Worm (Caenorhabditis elegans) whole organism, L1 larva: ENCODE measurements around the gene cyb-2.1.

Source experiments
- C16A3.4 ChIP-seq: fragments of 150-350 bp; optimal IDR thresholded peaks from 2 replicates; lab custom pipeline; 2014; ENCODE audit warnings: missing biosample characterization, missing genetic modification characterization
- F16B12.6 ChIP-seq: fragments of 150-350 bp; optimal IDR thresholded peaks from 2 replicates; lab custom pipeline; 2014; ENCODE audit warnings: missing biosample characterization, missing genetic modification characterization
- aha-1 ChIP-seq: fragments of 150-350 bp; optimal IDR thresholded peaks from 2 replicates; lab custom pipeline; 2014; ENCODE audit warnings: missing biosample characterization, missing genetic modification characterization
- aly-2 ChIP-seq: fragments of 150-350 bp; optimal IDR thresholded peaks from 2 replicates; lab custom pipeline; 2014; ENCODE audit warnings: missing biosample characterization, missing genetic modification characterization
- blmp-1 ChIP-seq: fragments of 150-350 bp; optimal IDR thresholded peaks from 2 replicates; lab custom pipeline; 2014; ENCODE audit warnings: missing biosample characterization, missing genetic modification characterization
- ceh-8 ChIP-seq: fragments of 200-800 bp; sonication (Bioruptor generic); optimal IDR thresholded peaks from 2 replicates; lab custom pipeline; 2018; ENCODE audit warnings: mild to moderate bottlenecking, missing genetic modification characterization, moderate library complexity, missing compliant biosample characterization
- ceh-82 ChIP-seq, 3 experiments: fragments of 150-350 bp in 1 of 3; sonication (generic microtip) in 2 of 3; optimal IDR thresholded peaks; 2 replicates each; lab custom pipeline; 2014 to 2017; ENCODE audit warnings: missing biosample characterization in 3 of 3, missing genetic modification characterization in 3 of 3
- ceh-88 ChIP-seq: fragments of 200-800 bp; sonication (Bioruptor generic); IDR thresholded peaks from 2 replicates; pipeline ENCODE4 v1.3.6; 2022; ENCODE audit warnings: missing genetic modification characterization, missing compliant biosample characterization
- ceh-90 ChIP-seq: sonication (generic microtip); optimal IDR thresholded peaks from 2 replicates; lab custom pipeline; 2016; ENCODE audit warnings: missing genetic modification characterization, missing compliant biosample characterization
- efl-3 ChIP-seq: fragments of 200-800 bp; sonication (Bioruptor generic); optimal IDR thresholded peaks from 2 replicates; lab custom pipeline; 2018; ENCODE audit warnings: mild to moderate bottlenecking, missing genetic modification characterization, missing compliant biosample characterization
- fkh-4 ChIP-seq: sonication (generic microtip); optimal IDR thresholded peaks from 2 replicates; lab custom pipeline; 2016; ENCODE audit warnings: missing compliant biosample characterization, missing genetic modification characterization, borderline replicate concordance
- fkh-8 ChIP-seq: sonication (generic microtip); optimal IDR thresholded peaks from 2 replicates; lab custom pipeline; 2016; ENCODE audit warnings: mild to moderate bottlenecking, missing genetic modification characterization, missing compliant biosample characterization
- hlh-4 ChIP-seq: sonication (generic microtip); optimal IDR thresholded peaks from 2 replicates; lab custom pipeline; 2016; ENCODE audit warnings: mild to moderate bottlenecking, missing genetic modification characterization, missing compliant biosample characterization
- hpl-2 ChIP-seq: fragments of 150-350 bp; optimal IDR thresholded peaks from 2 replicates; lab custom pipeline; 2014; ENCODE audit warnings: missing biosample characterization, missing genetic modification reagents, missing genetic modification characterization
- isw-1 ChIP-seq: fragments of 200-800 bp; sonication (Bioruptor generic); IDR thresholded peaks from 2 replicates; pipeline ENCODE4 v1.3.6; 2022; ENCODE audit warnings: missing genetic modification characterization, missing compliant biosample characterization
- lin-13 ChIP-seq: fragments of 150-350 bp; optimal IDR thresholded peaks from 2 replicates; lab custom pipeline; 2014; ENCODE audit warnings: missing biosample characterization, missing genetic modification reagents, missing genetic modification characterization
- lin-14 ChIP-seq: fragments of 200-800 bp; sonication (Bioruptor generic); optimal IDR thresholded peaks from 2 replicates; lab custom pipeline; 2018; ENCODE audit warnings: mild to moderate bottlenecking, missing genetic modification characterization, moderate library complexity, missing compliant biosample characterization
- lin-15B ChIP-seq: fragments of 150-350 bp; sonication (generic microtip); optimal IDR thresholded peaks from 3 replicates; lab custom pipeline; 2014; ENCODE audit warnings: missing biosample characterization, missing genetic modification characterization
- lin-35 ChIP-seq, 2 experiments: fragments of 150-350 bp; optimal IDR thresholded peaks; 2 replicates each; lab custom pipeline; 2014; ENCODE audit warnings: missing biosample characterization in 2 of 2, missing genetic modification characterization in 2 of 2, missing genetic modification reagents in 2 of 2
- lir-3 ChIP-seq: sonication (generic microtip); optimal IDR thresholded peaks from 2 replicates; lab custom pipeline; 2016; ENCODE audit warnings: mild to moderate bottlenecking, missing genetic modification characterization, moderate library complexity, missing compliant biosample characterization; ENCODE audit not compliant: poor library complexity
- mab-9 ChIP-seq: fragments of 200-800 bp; sonication (Bioruptor generic); IDR thresholded peaks from 2 replicates; pipeline ENCODE4 v1.3.6; 2022; ENCODE audit warnings: missing genetic modification reagents, missing genetic modification characterization, missing compliant biosample characterization
- mdl-1 ChIP-seq, 2 experiments: fragments of 150-350 bp; optimal IDR thresholded peaks; 2 replicates each; lab custom pipeline; 2014 to 2017; ENCODE audit warnings: missing biosample characterization in 2 of 2, missing genetic modification characterization in 2 of 2, inconsistent platforms in 1 of 2
- nhr-11 ChIP-seq: fragments of 150-350 bp; optimal IDR thresholded peaks from 2 replicates; lab custom pipeline; 2014; ENCODE audit warnings: missing biosample characterization, missing genetic modification characterization
- nhr-12 ChIP-seq: sonication (generic microtip); optimal IDR thresholded peaks from 2 replicates; lab custom pipeline; 2017; ENCODE audit warnings: missing biosample characterization, missing genetic modification characterization
- nhr-20 ChIP-seq: sonication (generic microtip); optimal IDR thresholded peaks from 2 replicates; lab custom pipeline; 2016; ENCODE audit warnings: mild to moderate bottlenecking, missing genetic modification characterization, missing compliant biosample characterization
- nhr-237 ChIP-seq: fragments of 150-350 bp; optimal IDR thresholded peaks from 2 replicates; lab custom pipeline; 2014; ENCODE audit warnings: missing biosample characterization, missing genetic modification characterization
- nhr-28 ChIP-seq: fragments of 150-350 bp; optimal IDR thresholded peaks from 2 replicates; lab custom pipeline; 2014; ENCODE audit warnings: missing biosample characterization, missing genetic modification characterization
- nhr-71 ChIP-seq: sonication (generic microtip); optimal IDR thresholded peaks from 2 replicates; lab custom pipeline; 2016; ENCODE audit warnings: mild to moderate bottlenecking, missing genetic modification characterization, moderate library complexity, missing compliant biosample characterization
- nhr-76 ChIP-seq: sonication (generic microtip); optimal IDR thresholded peaks from 2 replicates; lab custom pipeline; 2017; ENCODE audit warnings: missing biosample characterization, missing genetic modification characterization
- nhr-90 ChIP-seq: sonication (generic microtip); optimal IDR thresholded peaks from 2 replicates; lab custom pipeline; 2016; ENCODE audit warnings: mild to moderate bottlenecking, missing genetic modification characterization, missing compliant biosample characterization; ENCODE audit not compliant: poor library complexity
- pag-3 ChIP-seq: sonication (generic microtip); optimal IDR thresholded peaks from 2 replicates; lab custom pipeline; 2017; ENCODE audit warnings: missing genetic modification characterization, mild to moderate bottlenecking, missing compliant biosample characterization, antibody characterized with exemption, borderline replicate concordance; ENCODE audit not compliant: insufficient read depth
- pax-3 ChIP-seq: fragments of 200-800 bp; sonication (Bioruptor generic); optimal IDR thresholded peaks from 2 replicates; lab custom pipeline; 2018; ENCODE audit warnings: mild to moderate bottlenecking, missing genetic modification characterization, moderate library complexity, missing compliant biosample characterization
- pqm-1 ChIP-seq: sonication (generic microtip); optimal IDR thresholded peaks from 3 replicates; lab custom pipeline; 2017; ENCODE audit warnings: missing biosample characterization, missing genetic modification characterization
- rnt-1 ChIP-seq: sonication (generic microtip); optimal IDR thresholded peaks from 2 replicates; lab custom pipeline; 2016; ENCODE audit warnings: mild to moderate bottlenecking, missing genetic modification characterization, moderate library complexity, missing compliant biosample characterization
- snpc-4 ChIP-seq: fragments of 150-350 bp; optimal IDR thresholded peaks from 2 replicates; lab custom pipeline; 2014; ENCODE audit warnings: missing biosample characterization, missing genetic modification characterization
- sox-4 ChIP-seq: sonication (generic microtip); optimal IDR thresholded peaks from 2 replicates; lab custom pipeline; 2016; ENCODE audit warnings: missing genetic modification characterization, missing compliant biosample characterization
- sptf-1 ChIP-seq: fragments of 150-350 bp; optimal IDR thresholded peaks from 2 replicates; lab custom pipeline; 2014; ENCODE audit warnings: missing biosample characterization, missing genetic modification characterization
- tlp-1 ChIP-seq: fragments of 150-350 bp; optimal IDR thresholded peaks from 2 replicates; lab custom pipeline; 2014; ENCODE audit warnings: missing biosample characterization, missing genetic modification characterization
- unc-62 ChIP-seq: fragments of 150-350 bp; optimal IDR thresholded peaks from 2 replicates; lab custom pipeline; 2014; ENCODE audit warnings: missing biosample characterization, missing genetic modification reagents, missing genetic modification characterization
- unc-98 ChIP-seq: fragments of 200-800 bp; sonication (Bioruptor generic); IDR thresholded peaks from 2 replicates; pipeline ENCODE4 v1.3.6; 2022; ENCODE audit warnings: missing genetic modification characterization, missing compliant biosample characterization
- vab-15 ChIP-seq: sonication (generic microtip); optimal IDR thresholded peaks from 2 replicates; lab custom pipeline; 2017; ENCODE audit warnings: missing genotype, mild to moderate bottlenecking, missing genetic modification characterization, missing compliant biosample characterization
- zag-1 ChIP-seq: fragments of 150-350 bp; optimal IDR thresholded peaks from 2 replicates; lab custom pipeline; 2014; ENCODE audit warnings: missing biosample characterization, missing genetic modification characterization
- ztf-4 ChIP-seq: fragments of 150-350 bp; optimal IDR thresholded peaks from 2 replicates; lab custom pipeline; 2014; ENCODE audit warnings: missing biosample characterization, missing genetic modification characterization

Gene cyb-2.1

ce11 chrIV:11027560-11027959, 41.8 kb downstream of the cyb-2.1 start (continued):
- TF ChIP-seq pag-3 (tag; lab: Kevin White, UChicago) (peak; percentile 91), lin-15B (tag; lab: Kevin White, UChicago) (no peak), mdl-1 (tag; optimal IDR thresholded peaks at IDR 0.05; lab: Kevin White, UChicago) (peak in 1 of 2 experiments; percentile 72), pqm-1 (tag; lab: Kevin White, UChicago) (no peak), mab-9 (0 out of 2 replicates have a peak, but pooled peaks have one; percentile 31), ztf-4 (tag; lab: Kevin White, UChicago) (peak; percentile 92), lir-3 (tag; lab: Kevin White, UChicago) (peak; percentile 35), ceh-88 (GFP tag; lab: Robert Waterston, UW) (peak; percentile 56), ceh-8 (GFP tag; lab: Kevin White, UChicago) (no peak), unc-62 (no peak), unc-98 (no peak), sox-4 (tag; lab: Kevin White, UChicago) (no peak), snpc-4 (tag; lab: Kevin White, UChicago) (peak; percentile 10), vab-15 (tag; lab: Kevin White, UChicago) (no peak), fkh-4 (no peak), aha-1 (tag; lab: Kevin White, UChicago) (no peak), nhr-11 (tag; lab: Kevin White, UChicago) (no peak), nhr-71 (tag; lab: Kevin White, UChicago) (peak; percentile 95), isw-1 (GFP tag; lab: Robert Waterston, UW) (no peak), nhr-90 (tag; lab: Kevin White, UChicago) (peak; percentile 71), C16A3.4 (peak; percentile 69), F16B12.6 (tag; lab: Kevin White, UChicago) (peak; percentile 33), lin-13 (peak; percentile 73), hlh-4 (no peak), hpl-2 (no peak), efl-3 (GFP tag; lab: Kevin White, UChicago) (no peak), nhr-76 (no peak), ceh-90 (tag; lab: Kevin White, UChicago) (no peak), sptf-1 (no peak), pax-3 (tag; lab: Kevin White, UChicago) (no peak), zag-1 (tag; lab: Kevin White, UChicago) (no peak), lin-14 (peak; percentile 95)

ce11 chrIV:11029412-11029811, 43.6 kb downstream of the cyb-2.1 start, which contains the start of gene hrg-5:
hrg-5 (minus strand) TSS chrIV:11029428.
- TF ChIP-seq blmp-1 (tag; lab: Kevin White, UChicago) (no peak), hlh-4 (no peak), nhr-28 (tag; lab: Kevin White, UChicago) (no peak), nhr-71 (tag; lab: Kevin White, UChicago) (no peak), nhr-237 (tag; lab: Kevin White, UChicago) (no peak), aly-2 (tag; lab: Kevin White, UChicago) (no peak), nhr-20 (tag; lab: Kevin White, UChicago) (no peak), zag-1 (tag; lab: Kevin White, UChicago) (no peak), nhr-12 (no peak), fkh-8 (no peak), lin-35 (GFP tag; optimal IDR thresholded peaks at IDR 0.05; lab: Kevin White, UChicago) (no peak), unc-62 (no peak), tlp-1 (no peak), rnt-1 (no peak), ceh-82 (tag; optimal IDR thresholded peaks at IDR 0.05; lab: Kevin White, UChicago) (no peak)
